Worm (Caenorhabditis elegans) whole organism, mixed stage, embryonic: ENCODE data around the gene hda-5.
A peak's percentile ranks its signal among the peaks of the same experiment; 100 is the strongest.

Experiments used
- M03D4.4 ChIP-seq: sonication (generic microtip); optimal IDR thresholded peaks from 2 replicates; lab custom pipeline; 2017; ENCODE audit warnings: mild to moderate bottlenecking, missing genetic modification characterization, missing compliant biosample characterization
- bed-3 ChIP-seq: fragments of 200-800 bp; sonication (Bioruptor generic); optimal IDR thresholded peaks from 3 replicates; lab custom pipeline; 2018; ENCODE audit warnings: mild to moderate bottlenecking, missing genetic modification characterization, moderate library complexity, missing compliant biosample characterization
- blmp-1 ChIP-seq: fragments of 150-350 bp; optimal IDR thresholded peaks from 2 replicates; lab custom pipeline; 2014; ENCODE audit warnings: missing biosample characterization, missing genetic modification characterization
- ceh-39 ChIP-seq: fragments of 150-350 bp; optimal IDR thresholded peaks from 2 replicates; lab custom pipeline; 2014; ENCODE audit warnings: missing biosample characterization, missing genetic modification characterization
- ceh-43 ChIP-seq: fragments of 200-800 bp; sonication (Bioruptor generic); optimal IDR thresholded peaks from 2 replicates; lab custom pipeline; 2018; ENCODE audit warnings: mild to moderate bottlenecking, missing genetic modification characterization, moderate library complexity, missing compliant biosample characterization
- ceh-83 ChIP-seq: fragments of 200-800 bp; sonication (Bioruptor generic); optimal IDR thresholded peaks from 2 replicates; lab custom pipeline; 2018; ENCODE audit warnings: mild to moderate bottlenecking, missing genetic modification characterization, missing compliant biosample characterization
- ces-1 ChIP-seq: fragments of 150-350 bp; optimal IDR thresholded peaks from 2 replicates; lab custom pipeline; 2014; ENCODE audit warnings: missing biosample characterization, missing genetic modification reagents, missing genetic modification characterization
- cnd-1 ChIP-seq: fragments of 200-800 bp; sonication (Bioruptor generic); optimal IDR thresholded peaks from 2 replicates; lab custom pipeline; 2018; ENCODE audit warnings: mild to moderate bottlenecking, missing genetic modification characterization, missing compliant biosample characterization
- drap-1 ChIP-seq: fragments of 200-800 bp; sonication (Bioruptor generic); optimal IDR thresholded peaks from 3 replicates; lab custom pipeline; 2018; ENCODE audit warnings: mild to moderate bottlenecking, missing genetic modification characterization, missing compliant biosample characterization
- elt-1 ChIP-seq: sonication (generic microtip); optimal IDR thresholded peaks from 2 replicates; lab custom pipeline; 2017; ENCODE audit warnings: missing genetic modification characterization, mild to moderate bottlenecking, missing compliant biosample characterization, antibody characterized with exemption, moderate library complexity, borderline replicate concordance; ENCODE audit not compliant: insufficient read depth
- elt-3 ChIP-seq: fragments of 150-350 bp; optimal IDR thresholded peaks from 2 replicates; lab custom pipeline; 2014; ENCODE audit warnings: missing biosample characterization, missing genetic modification characterization
- flh-1 ChIP-seq: fragments of 200-800 bp; sonication (Bioruptor generic); optimal IDR thresholded peaks from 2 replicates; lab custom pipeline; 2018; ENCODE audit warnings: mild to moderate bottlenecking, missing genetic modification characterization, moderate library complexity, missing compliant biosample characterization
- ham-2 ChIP-seq: fragments of 200-800 bp; sonication (Bioruptor generic); optimal IDR thresholded peaks from 2 replicates; lab custom pipeline; 2018; ENCODE audit warnings: mild to moderate bottlenecking, missing genetic modification characterization, missing compliant biosample characterization
- hlh-1 ChIP-seq: fragments of 150-350 bp; optimal IDR thresholded peaks from 2 replicates; lab custom pipeline; 2014; ENCODE audit warnings: missing biosample characterization, missing genetic modification reagents, missing genetic modification characterization
- lin-13 ChIP-seq: fragments of 150-350 bp; optimal IDR thresholded peaks from 2 replicates; lab custom pipeline; 2014; ENCODE audit warnings: missing biosample characterization, missing genetic modification characterization
- lin-32 ChIP-seq: fragments of 200-800 bp; sonication (Bioruptor generic); optimal IDR thresholded peaks from 2 replicates; lab custom pipeline; 2018; ENCODE audit warnings: mild to moderate bottlenecking, missing genetic modification characterization, missing compliant biosample characterization
- lsy-2 ChIP-seq: fragments of 150-350 bp; optimal IDR thresholded peaks from 2 replicates; lab custom pipeline; 2014; ENCODE audit warnings: missing biosample characterization, missing genetic modification characterization
- mab-5 ChIP-seq: fragments of 150-350 bp; optimal IDR thresholded peaks from 2 replicates; lab custom pipeline; 2014; ENCODE audit warnings: missing biosample characterization, missing genetic modification characterization
- mep-1 ChIP-seq: fragments of 150-350 bp; optimal IDR thresholded peaks from 2 replicates; lab custom pipeline; 2017; ENCODE audit warnings: missing biosample characterization, missing genetic modification reagents, missing genetic modification characterization, inconsistent platforms
- mls-2 ChIP-seq: sonication (generic microtip); optimal IDR thresholded peaks from 2 replicates; lab custom pipeline; 2016; ENCODE audit warnings: mild to moderate bottlenecking, missing genetic modification characterization, moderate library complexity, missing compliant biosample characterization
- nhr-12 ChIP-seq: fragments of 150-350 bp; optimal IDR thresholded peaks from 2 replicates; lab custom pipeline; 2014; ENCODE audit warnings: missing biosample characterization, missing genetic modification characterization
- nhr-2 ChIP-seq: fragments of 150-350 bp; optimal IDR thresholded peaks from 2 replicates; lab custom pipeline; 2014; ENCODE audit warnings: missing biosample characterization, missing genetic modification characterization
- nhr-237 ChIP-seq: fragments of 150-350 bp; optimal IDR thresholded peaks from 2 replicates; lab custom pipeline; 2014; ENCODE audit warnings: missing biosample characterization, missing genetic modification characterization
- nhr-28 ChIP-seq: fragments of 150-350 bp; optimal IDR thresholded peaks from 2 replicates; lab custom pipeline; 2014; ENCODE audit warnings: missing biosample characterization, missing genetic modification characterization
- nhr-76 ChIP-seq: sonication (generic microtip); optimal IDR thresholded peaks from 2 replicates; lab custom pipeline; 2017; ENCODE audit warnings: missing biosample characterization, missing genetic modification characterization
- pha-4 ChIP-seq: fragments of 150-350 bp; optimal IDR thresholded peaks from 2 replicates; lab custom pipeline; 2018; ENCODE audit warnings: missing biosample characterization, missing genetic modification reagents, missing genetic modification characterization
- sem-2 ChIP-seq: fragments of 200-800 bp; sonication (Bioruptor generic); optimal IDR thresholded peaks from 2 replicates; lab custom pipeline; 2018; ENCODE audit warnings: mild to moderate bottlenecking, missing genetic modification characterization, missing compliant biosample characterization
- snpc-4 ChIP-seq: fragments of 150-350 bp; optimal IDR thresholded peaks from 2 replicates; lab custom pipeline; 2014; ENCODE audit warnings: missing biosample characterization, missing genetic modification characterization
- sptf-1 ChIP-seq: sonication (generic microtip); optimal IDR thresholded peaks from 2 replicates; lab custom pipeline; 2017; ENCODE audit warnings: mild to moderate bottlenecking, missing genetic modification characterization, moderate library complexity, missing compliant biosample characterization
- tbx-8 ChIP-seq: fragments of 200-800 bp; sonication (Bioruptor generic); optimal IDR thresholded peaks from 2 replicates; lab custom pipeline; 2018; ENCODE audit warnings: mild to moderate bottlenecking, missing genetic modification characterization, moderate library complexity, missing compliant biosample characterization
- unc-120 ChIP-seq: sonication (generic microtip); optimal IDR thresholded peaks from 2 replicates; lab custom pipeline; 2017; ENCODE audit warnings: missing genetic modification characterization, missing compliant biosample characterization; ENCODE audit not compliant: poor library complexity, severe bottlenecking
- unc-39 ChIP-seq: fragments of 150-350 bp; optimal IDR thresholded peaks from 2 replicates; lab custom pipeline; 2014; ENCODE audit warnings: missing biosample characterization, missing genetic modification characterization
- unc-62 ChIP-seq: fragments of 150-350 bp; optimal IDR thresholded peaks from 2 replicates; lab custom pipeline; 2014; ENCODE audit warnings: missing biosample characterization, missing genetic modification reagents, missing genetic modification characterization
- zip-8 ChIP-seq: fragments of 150-350 bp; optimal IDR thresholded peaks from 2 replicates; lab custom pipeline; 2014; ENCODE audit warnings: missing biosample characterization, missing genetic modification characterization
- ztf-11 ChIP-seq: fragments of 150-350 bp; optimal IDR thresholded peaks from 2 replicates; lab custom pipeline; 2014; ENCODE audit warnings: missing biosample characterization, missing genetic modification characterization

Gene hda-5

ce11 chrII:11798737-11799136 lies at the start of gene hda-5:
hda-5 (plus strand) TSS chrII:11799037.
- TF ChIP-seq tbx-8 (GFP tag; lab: Kevin White, UChicago) (no peak), snpc-4 (tag; lab: Kevin White, UChicago) (no peak), ces-1 (no peak), hlh-1 (tag; lab: Kevin White, UChicago) (no peak), unc-39 (tag; lab: Kevin White, UChicago) (no peak), nhr-28 (tag; lab: Kevin White, UChicago) (no peak), lin-32 (GFP tag; lab: Kevin White, UChicago) (no peak), nhr-12 (tag; lab: Kevin White, UChicago) (no peak), nhr-76 (no peak), mls-2 (tag; lab: Kevin White, UChicago) (no peak), cnd-1 (no peak), mab-5 (tag; lab: Kevin White, UChicago) (no peak), blmp-1 (tag; lab: Kevin White, UChicago) (no peak), sem-2 (GFP tag; lab: Kevin White, UChicago) (no peak), lsy-2 (tag; lab: Kevin White, UChicago) (no peak)

ce11 chrII:11749490-11750172 lies 49.2 kb upstream of the hda-5 start:
- peak; percentile 51 for TF ChIP-seq tbx-8 (GFP tag; lab: Kevin White, UChicago)
- no peak for TF ChIP-seq elt-1 (tag; lab: Kevin White, UChicago)
- TF ChIP-seq unc-39 (tag; lab: Kevin White, UChicago), result peak; percentile 9
- TF ChIP-seq drap-1 (GFP tag; lab: Kevin White, UChicago), result peak; percentile 78
- peak; percentile 31 for TF ChIP-seq ceh-39 (tag; lab: Kevin White, UChicago)
- peak; percentile 99 for TF ChIP-seq unc-120 (tag; lab: Kevin White, UChicago)
- peak; percentile 29 for TF ChIP-seq cnd-1
- peak; percentile 65 for TF ChIP-seq mep-1 (tag; lab: Kevin White, UChicago)
- TF ChIP-seq elt-3 (tag; lab: Kevin White, UChicago), result no peak
- peak; percentile 32 for TF ChIP-seq flh-1 (GFP tag; lab: Kevin White, UChicago)
- TF ChIP-seq zip-8 (tag; lab: Kevin White, UChicago), result no peak
- peak; percentile 58 for TF ChIP-seq sptf-1 (tag; lab: Kevin White, UChicago)
- TF ChIP-seq nhr-12 (tag; lab: Kevin White, UChicago), result no peak
- peak; percentile 65 for TF ChIP-seq mls-2 (tag; lab: Kevin White, UChicago)
- TF ChIP-seq lin-32 (GFP tag; lab: Kevin White, UChicago), result peak; percentile 36
- no peak for TF ChIP-seq sem-2 (GFP tag; lab: Kevin White, UChicago)
- TF ChIP-seq snpc-4 (tag; lab: Kevin White, UChicago), result no peak
- peak; percentile 71 for TF ChIP-seq unc-62 (GFP tag; lab: Kevin White, UChicago)
- TF ChIP-seq nhr-2 (tag; lab: Kevin White, UChicago), result peak; percentile 22
- peak; percentile 67 for TF ChIP-seq lsy-2 (tag; lab: Kevin White, UChicago)
- TF ChIP-seq hlh-1 (tag; lab: Kevin White, UChicago), result peak; percentile 76
- TF ChIP-seq blmp-1 (tag; lab: Kevin White, UChicago), result no peak
- TF ChIP-seq mab-5 (tag; lab: Kevin White, UChicago), result no peak
- TF ChIP-seq pha-4 (tag; lab: Kevin White, UChicago), result peak; percentile 74
- no peak for TF ChIP-seq nhr-28 (tag; lab: Kevin White, UChicago)
- peak; percentile 42 for TF ChIP-seq ces-1
- no peak for TF ChIP-seq ceh-43
- TF ChIP-seq ceh-83 (GFP tag; lab: Kevin White, UChicago), result peak; percentile 74
- peak; percentile 54 for TF ChIP-seq lin-13
- TF ChIP-seq M03D4.4 (tag; lab: Kevin White, UChicago), result peak; percentile 83
- TF ChIP-seq ham-2 (GFP tag; lab: Kevin White, UChicago), result peak; percentile 99
- no peak for TF ChIP-seq ztf-11
- no peak for TF ChIP-seq nhr-76
- TF ChIP-seq bed-3 (GFP tag; lab: Kevin White, UChicago), result no peak
- TF ChIP-seq nhr-237 (tag; lab: Kevin White, UChicago), result peak; percentile 35
